Worm (Caenorhabditis elegans): ENCODE measurements around the gene str-18.
"Not testable (repeated sequence)": the region's sequence is repeated elsewhere in the genome, so short reads cannot be mapped to it uniquely, and the experiment has no call there.

DNA sequence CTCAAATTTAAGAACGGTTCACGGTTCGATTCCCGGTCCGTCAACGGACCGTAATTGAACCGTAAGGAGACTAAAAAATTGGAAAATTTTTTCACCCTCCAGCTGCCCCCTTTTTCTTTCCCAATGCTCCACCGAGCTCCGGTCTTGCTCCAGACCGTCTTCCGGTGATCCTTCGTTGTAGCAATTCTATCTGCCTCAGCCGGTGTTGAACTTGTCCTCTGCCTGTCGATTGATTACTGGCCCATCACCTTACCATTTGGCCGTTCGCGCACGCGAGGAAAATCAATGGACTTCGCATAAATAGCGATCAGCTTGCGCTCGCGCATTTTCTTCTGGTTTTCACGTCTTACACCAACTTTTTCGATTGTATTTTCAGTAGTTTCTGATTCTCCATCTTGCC is 25.6 kb upstream of the str-18 start:
- TF ChIP-seq let-526 (GFP tag; IDR thresholded peaks at IDR 0.05); nhr-27 (tag; optimal IDR thresholded peaks at IDR 0.05); lin-40 (tag; optimal IDR thresholded peaks at IDR 0.05): not testable (repeated sequence)
